Worm (Caenorhabditis elegans): ENCODE measurements around the gene scl-23.

The scl-23 gene

ce11 chrIV:89991-90390, at the start of gene scl-23:
Gene scl-23, minus strand, starts transcription at chrIV:90091.
- TF ChIP-seq zip-8 (tag; optimal IDR thresholded peaks at IDR 0.05) (no peak), nhr-12 (tag; optimal IDR thresholded peaks at IDR 0.05) (no peak), cnd-1 (tag; optimal IDR thresholded peaks at IDR 0.05) (no peak), elt-1 (tag; optimal IDR thresholded peaks at IDR 0.05; ENCODE audit: borderline replicate concordance, insufficient read depth) (no peak), ces-1 (GFP tag; optimal IDR thresholded peaks at IDR 0.05) (no peak), tbx-8 (GFP tag; optimal IDR thresholded peaks at IDR 0.05) (no peak), lin-13 (tag; optimal IDR thresholded peaks at IDR 0.05) (no peak), ceh-39 (tag; optimal IDR thresholded peaks at IDR 0.05) (no peak), lin-32 (GFP tag; optimal IDR thresholded peaks at IDR 0.05) (no peak), mab-5 (tag; optimal IDR thresholded peaks at IDR 0.05) (no peak), hlh-1 (tag; optimal IDR thresholded peaks at IDR 0.05) (no peak)

DNA sequence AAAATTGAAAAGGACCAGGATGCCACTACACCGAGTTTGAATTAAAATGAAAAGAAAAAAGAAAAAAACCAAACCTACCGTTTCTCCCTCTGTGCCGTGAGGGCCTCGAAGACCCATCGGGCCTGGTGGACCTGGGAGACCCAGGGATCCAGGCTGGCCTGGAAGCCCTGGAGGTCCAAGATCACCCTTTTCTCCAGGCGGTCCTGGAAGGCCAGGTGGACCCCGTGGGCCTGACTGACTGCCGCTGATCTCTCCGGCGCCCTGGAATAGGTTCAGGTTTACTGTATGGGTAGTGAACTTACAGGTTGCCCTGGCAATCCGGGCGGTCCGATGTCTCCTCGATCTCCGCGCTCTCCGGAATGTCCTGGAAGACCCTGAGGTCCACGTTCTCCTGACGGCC, 49.8 kb upstream of the scl-23 start:
- TF ChIP-seq mab-5 (tag; optimal IDR thresholded peaks at IDR 0.05) (no peak), unc-120 (tag; optimal IDR thresholded peaks at IDR 0.05; ENCODE audit: poor library complexity, severe bottlenecking) (no peak), tbx-8 (GFP tag; optimal IDR thresholded peaks at IDR 0.05) (no peak), mls-2 (tag; optimal IDR thresholded peaks at IDR 0.05) (no peak), unc-62 (GFP tag; optimal IDR thresholded peaks at IDR 0.05) (no peak), flh-1 (GFP tag; optimal IDR thresholded peaks at IDR 0.05) (no peak), nhr-28 (tag; optimal IDR thresholded peaks at IDR 0.05) (no peak), lsy-2 (tag; optimal IDR thresholded peaks at IDR 0.05) (no peak), snpc-4 (tag; optimal IDR thresholded peaks at IDR 0.05) (no peak), nhr-12 (tag; optimal IDR thresholded peaks at IDR 0.05) (no peak), lin-32 (GFP tag; optimal IDR thresholded peaks at IDR 0.05) (no peak), blmp-1 (tag; optimal IDR thresholded peaks at IDR 0.05) (no peak), elt-1 (tag; optimal IDR thresholded peaks at IDR 0.05; ENCODE audit: borderline replicate concordance, insufficient read depth) (no peak), mep-1 (tag; optimal IDR thresholded peaks at IDR 0.05) (no peak), ztf-11 (tag; optimal IDR thresholded peaks at IDR 0.05) (no peak), sem-2 (GFP tag; optimal IDR thresholded peaks at IDR 0.05) (no peak)

ce11 chrIV:133968-134367, 44.1 kb upstream of the scl-23 start:
- TF ChIP-seq bed-3 (GFP tag; optimal IDR thresholded peaks at IDR 0.05), result no peak
- no peak for TF ChIP-seq unc-39 (tag; optimal IDR thresholded peaks at IDR 0.05)
- TF ChIP-seq nhr-28 (tag; optimal IDR thresholded peaks at IDR 0.05), result no peak
- no peak for TF ChIP-seq hlh-1 (tag; optimal IDR thresholded peaks at IDR 0.05)
- TF ChIP-seq nhr-237 (tag; optimal IDR thresholded peaks at IDR 0.05), result no peak

ce11 chrIV:132095-132494, 42.2 kb upstream of the scl-23 start, which contains the start of gene daf-1:
Gene daf-1, plus strand, starts transcription at chrIV:132416.
- peak; percentile 53 for TF ChIP-seq sptf-1 (tag; optimal IDR thresholded peaks at IDR 0.05)
- no peak for TF ChIP-seq cnd-1 (tag; optimal IDR thresholded peaks at IDR 0.05)

DNA sequence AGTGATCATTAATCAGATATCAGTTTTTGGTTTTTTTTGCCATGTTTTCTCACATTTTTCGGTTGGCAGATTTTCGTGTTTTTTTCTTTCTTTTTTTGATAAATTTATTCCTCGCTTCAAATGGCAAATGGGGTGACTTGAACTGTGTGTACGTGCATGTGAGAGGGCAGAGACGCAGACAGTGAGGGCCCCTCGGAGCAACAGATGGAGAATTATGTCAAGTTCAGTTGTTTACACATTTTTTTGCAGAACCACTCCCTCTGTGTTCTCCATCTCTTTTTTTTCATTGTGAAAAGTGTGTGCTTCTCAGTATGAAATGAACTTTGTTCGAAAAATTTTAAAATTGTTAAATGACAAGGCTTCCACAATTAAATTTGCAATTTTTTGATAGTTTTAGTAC, 40.3 kb upstream of the scl-23 start:
- TF ChIP-seq lin-32 (GFP tag; optimal IDR thresholded peaks at IDR 0.05) (peak; percentile 54), ham-2 (GFP tag; optimal IDR thresholded peaks at IDR 0.05) (no peak), hlh-1 (tag; optimal IDR thresholded peaks at IDR 0.05) (no peak), cnd-1 (tag; optimal IDR thresholded peaks at IDR 0.05) (peak; percentile 38)

- TF ChIP-seq blmp-1 (tag; optimal IDR thresholded peaks at IDR 0.05), result no peak
- TF ChIP-seq lin-13 (tag; optimal IDR thresholded peaks at IDR 0.05), result no peak
- TF ChIP-seq ceh-83 (GFP tag; optimal IDR thresholded peaks at IDR 0.05), result peak; percentile 51
- peak; percentile 32 for TF ChIP-seq ceh-43 (GFP tag; optimal IDR thresholded peaks at IDR 0.05)
- TF ChIP-seq sptf-1 (tag; optimal IDR thresholded peaks at IDR 0.05), result peak; percentile 70
- no peak for TF ChIP-seq ceh-39 (tag; optimal IDR thresholded peaks at IDR 0.05)
- peak; percentile 50 for TF ChIP-seq M03D4.4 (tag; optimal IDR thresholded peaks at IDR 0.05)
- no peak for TF ChIP-seq ztf-11 (tag; optimal IDR thresholded peaks at IDR 0.05)
- peak; percentile 28 for TF ChIP-seq drap-1 (GFP tag; optimal IDR thresholded peaks at IDR 0.05)
- no peak for TF ChIP-seq elt-1 (tag; optimal IDR thresholded peaks at IDR 0.05; ENCODE audit: borderline replicate concordance, insufficient read depth)
- TF ChIP-seq lin-32 (GFP tag; optimal IDR thresholded peaks at IDR 0.05), result no peak
- peak; percentile 60 for TF ChIP-seq mls-2 (tag; optimal IDR thresholded peaks at IDR 0.05)
- peak; percentile 2 for TF ChIP-seq sem-2 (GFP tag; optimal IDR thresholded peaks at IDR 0.05)
- TF ChIP-seq unc-120 (tag; optimal IDR thresholded peaks at IDR 0.05; ENCODE audit: poor library complexity, severe bottlenecking), result no peak
- TF ChIP-seq zip-8 (tag; optimal IDR thresholded peaks at IDR 0.05), result no peak
- no peak for TF ChIP-seq tbx-8 (GFP tag; optimal IDR thresholded peaks at IDR 0.05)
- TF ChIP-seq pha-4 (tag; optimal IDR thresholded peaks at IDR 0.05), result no peak
- TF ChIP-seq nhr-237 (tag; optimal IDR thresholded peaks at IDR 0.05), result no peak
Observed at ce11 chrIV:128525-128924, 38.6 kb upstream of the scl-23 start.
